Worm (Caenorhabditis elegans): ENCODE measurements around the gene C50B6.1.
A peak's percentile ranks its signal among the peaks of the same experiment; 100 is the strongest.

DNA sequence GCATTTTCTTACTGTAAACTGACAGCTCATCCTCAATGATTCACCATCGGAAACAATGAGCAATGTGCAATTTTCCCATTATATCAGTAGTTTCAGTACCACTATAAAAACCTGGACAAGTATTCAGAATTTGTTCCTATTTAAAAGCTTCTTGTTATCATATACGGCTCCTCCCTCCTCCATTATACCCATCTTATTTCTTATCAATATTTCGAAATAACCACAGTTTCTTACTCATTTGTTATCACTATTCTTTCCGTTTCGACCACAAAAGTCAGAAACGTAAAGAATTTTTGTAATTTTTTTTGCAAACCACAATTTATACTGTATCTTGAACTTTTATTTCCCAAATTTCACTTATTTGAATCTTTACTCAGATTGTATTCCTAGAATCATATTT is 40.7 kb upstream of the C50B6.1 start:
- TF ChIP-seq nhr-237 (tag; optimal IDR thresholded peaks at IDR 0.05) (no peak), dpl-1 (GFP tag; optimal IDR thresholded peaks at IDR 0.05) (no peak), lin-13 (GFP tag; optimal IDR thresholded peaks at IDR 0.05) (no peak), swsn-7 (tag; optimal IDR thresholded peaks at IDR 0.05) (no peak), elt-2 (tag; optimal IDR thresholded peaks at IDR 0.05) (peak; percentile 96), jun-1 (tag; optimal IDR thresholded peaks at IDR 0.05) (peak; percentile 15), nhr-19 (GFP tag; conservative IDR thresholded peaks at IDR 0.05) (no peak), vab-15 (tag; optimal IDR thresholded peaks at IDR 0.05) (no peak)
